Fruit fly (Drosophila melanogaster) whole organism, embryonic: ENCODE results near the gene Acat1.
A peak's percentile ranks its signal among the peaks of the same experiment; 100 is the strongest.

Source experiments
- Blimp-1 ChIP-seq: fragments of 200-800 bp; sonication (Bioruptor generic); optimal IDR thresholded peaks from 3 replicates; lab custom pipeline; 2018; ENCODE audit warnings: missing biosample characterization, missing genetic modification characterization, mild to moderate bottlenecking, moderate library complexity, missing genetic modification reagents
- CG10366 ChIP-seq: fragments of 200-800 bp; sonication (Bioruptor generic); IDR thresholded peaks from 2 replicates; pipeline ENCODE4 v1.3.6; 2022; ENCODE audit warnings: missing biosample characterization, missing genetic modification characterization
- CG10543 ChIP-seq: fragments of 200-800 bp; sonication (Bioruptor generic); optimal IDR thresholded peaks from 3 replicates; lab custom pipeline; 2017; ENCODE audit warnings: missing biosample characterization, mild to moderate bottlenecking, missing genetic modification characterization, moderate library complexity
- CG10959 ChIP-seq: fragments of 200-800 bp; sonication (Bioruptor generic); IDR thresholded peaks from 2 replicates; pipeline ENCODE4 v1.3.6; 2022; ENCODE audit warnings: missing biosample characterization, missing genetic modification characterization
- CG12071 ChIP-seq: fragments of 200-800 bp; sonication (Bioruptor generic); optimal IDR thresholded peaks from 3 replicates; lab custom pipeline; 2018; ENCODE audit warnings: missing biosample characterization, mild to moderate bottlenecking, missing genetic modification characterization
- CG12236 ChIP-seq: fragments of 200-800 bp; sonication (Bioruptor generic); optimal IDR thresholded peaks from 2 replicates; lab custom pipeline; 2016; ENCODE audit warnings: missing biosample characterization, missing genetic modification characterization
- CG12659 ChIP-seq: fragments of 200-800 bp; sonication (Bioruptor generic); optimal IDR thresholded peaks from 3 replicates; lab custom pipeline; 2017; ENCODE audit warnings: mild to moderate bottlenecking, missing biosample characterization, missing genetic modification reagents, missing genetic modification characterization
- CG13775 ChIP-seq: fragments of 200-800 bp; sonication (Bioruptor generic); optimal IDR thresholded peaks from 3 replicates; lab custom pipeline; 2017; ENCODE audit warnings: missing biosample characterization, mild to moderate bottlenecking, missing genetic modification characterization
- CG14667 ChIP-seq: fragments of 200-800 bp; sonication (Bioruptor generic); IDR thresholded peaks from 2 replicates; pipeline ENCODE4 v1.3.6; 2022; ENCODE audit warnings: missing biosample characterization, missing genetic modification characterization
- CG16863 ChIP-seq: fragments of 200-800 bp; sonication (Bioruptor generic); optimal IDR thresholded peaks from 3 replicates; lab custom pipeline; 2016; ENCODE audit warnings: missing biosample characterization, missing genetic modification characterization
- CG17328 ChIP-seq: fragments of 200-800 bp; sonication (Bioruptor generic); IDR thresholded peaks from 2 replicates; pipeline ENCODE4 v1.3.6; 2022; ENCODE audit warnings: missing biosample characterization, missing genetic modification characterization
- CG17359 ChIP-seq: fragments of 200-800 bp; sonication (Bioruptor generic); optimal IDR thresholded peaks from 3 replicates; lab custom pipeline; 2018; ENCODE audit warnings: missing biosample characterization, mild to moderate bottlenecking, missing genetic modification characterization, moderate library complexity
- CG17361 ChIP-seq: fragments of 200-800 bp; sonication (Bioruptor generic); IDR thresholded peaks from 3 replicates; pipeline ENCODE4 v1.3.6; 2022; ENCODE audit warnings: missing biosample characterization, missing genetic modification characterization
- CG2889 ChIP-seq: fragments of 200-800 bp; sonication (Bioruptor generic); IDR thresholded peaks from 3 replicates; pipeline ENCODE4 v1.3.6; 2022; ENCODE audit warnings: missing biosample characterization, missing genetic modification characterization
- CG30431 ChIP-seq: fragments of 200-800 bp; sonication (Bioruptor generic); optimal IDR thresholded peaks from 2 replicates; lab custom pipeline; 2017; ENCODE audit warnings: missing biosample characterization, missing genetic modification characterization
- CG3281 ChIP-seq: fragments of 200-800 bp; sonication (Bioruptor generic); optimal IDR thresholded peaks from 3 replicates; lab custom pipeline; 2017; ENCODE audit warnings: missing biosample characterization, mild to moderate bottlenecking, missing genetic modification characterization
- CG42726 ChIP-seq: fragments of 200-800 bp; sonication (Bioruptor generic); IDR thresholded peaks from 2 replicates; pipeline ENCODE4 v1.3.6; 2022; ENCODE audit warnings: missing biosample characterization, missing genetic modification characterization; ENCODE audit not compliant: partially characterized antibody
- CG4360 ChIP-seq: fragments of 200-800 bp; sonication (Bioruptor generic); IDR thresholded peaks from 2 replicates; pipeline ENCODE4 v1.3.6; 2022; ENCODE audit warnings: missing biosample characterization, missing genetic modification characterization
- CG43689 ChIP-seq: fragments of 200-800 bp; sonication (Bioruptor generic); IDR thresholded peaks from 2 replicates; pipeline ENCODE4 v1.3.6; 2022; ENCODE audit warnings: missing biosample characterization, missing genetic modification characterization
- CG4424 ChIP-seq: fragments of 200-800 bp; sonication (Bioruptor generic); optimal IDR thresholded peaks from 3 replicates; lab custom pipeline; 2016; ENCODE audit warnings: missing biosample characterization, missing genetic modification characterization
- CG4617 ChIP-seq: fragments of 200-800 bp; sonication (Bioruptor generic); optimal IDR thresholded peaks from 3 replicates; lab custom pipeline; 2016; ENCODE audit warnings: missing biosample characterization, missing genetic modification characterization, borderline replicate concordance
- CG7987 ChIP-seq: fragments of 200-800 bp; sonication (Bioruptor generic); optimal IDR thresholded peaks from 2 replicates; lab custom pipeline; 2018; ENCODE audit warnings: missing biosample characterization, mild to moderate bottlenecking, missing genetic modification characterization, moderate library complexity
- CG9609 ChIP-seq: fragments of 200-800 bp; sonication (Bioruptor generic); optimal IDR thresholded peaks from 3 replicates; lab custom pipeline; 2016; ENCODE audit warnings: missing biosample characterization, missing genetic modification characterization
- CG9932 ChIP-seq: fragments of 200-800 bp; sonication (Bioruptor generic); IDR thresholded peaks from 2 replicates; pipeline ENCODE4 v1.3.6; 2022; ENCODE audit warnings: missing biosample characterization, missing genetic modification characterization
- Dbx ChIP-seq: fragments of 200-800 bp; sonication (Bioruptor generic); IDR thresholded peaks from 3 replicates; pipeline ENCODE4 v1.3.6; 2022; ENCODE audit warnings: missing biosample characterization, missing genetic modification characterization
- ERR ChIP-seq: fragments of 200-800 bp; sonication (Bioruptor generic); optimal IDR thresholded peaks from 2 replicates; lab custom pipeline; 2016; ENCODE audit warnings: missing biosample characterization, missing genetic modification characterization
- Hr78 ChIP-seq, 2 experiments: fragments of 200-800 bp in 1 of 2; fragments of >200 bp in 1 of 2; sonication (Bioruptor generic) in 1 of 2; optimal IDR thresholded peaks; 2 replicates each; lab custom pipeline; 2017 to 2019; ENCODE audit warnings: missing biosample characterization in 2 of 2, missing genetic modification characterization in 2 of 2, mild to moderate bottlenecking in 1 of 2, moderate library complexity in 1 of 2
- Lhr ChIP-seq: fragments of 200-800 bp; sonication (Bioruptor generic); optimal IDR thresholded peaks from 3 replicates; lab custom pipeline; 2017; ENCODE audit warnings: mild to moderate bottlenecking, missing biosample characterization, missing genetic modification reagents, missing genetic modification characterization
- Nf-YC ChIP-seq: fragments of 200-800 bp; optimal IDR thresholded peaks from 3 replicates; lab custom pipeline; 2019; ENCODE audit warnings: missing biosample characterization, mild to moderate bottlenecking, missing genetic modification characterization, moderate library complexity
- Optix ChIP-seq: fragments of 200-800 bp; sonication (Bioruptor generic); IDR thresholded peaks from 3 replicates; pipeline ENCODE4 v1.3.6; 2022; ENCODE audit warnings: missing biosample characterization, missing genetic modification characterization
- Sry-δ ChIP-seq: fragments of 200-800 bp; sonication (Bioruptor generic); optimal IDR thresholded peaks from 2 replicates; lab custom pipeline; 2016; ENCODE audit warnings: missing biosample characterization, missing genetic modification characterization
- bab2 ChIP-seq: fragments of 200-800 bp; sonication (Bioruptor generic); optimal IDR thresholded peaks from 2 replicates; lab custom pipeline; 2016; ENCODE audit warnings: missing biosample characterization, missing genetic modification characterization
- br ChIP-seq: fragments of >200 bp; optimal IDR thresholded peaks from 2 replicates; lab custom pipeline; 2017
- btn ChIP-seq: fragments of 200-800 bp; sonication (Bioruptor generic); optimal IDR thresholded peaks from 2 replicates; lab custom pipeline; 2016; ENCODE audit warnings: missing biosample characterization, missing genetic modification characterization
- cad ChIP-seq: fragments of >200 bp; optimal IDR thresholded peaks from 2 replicates; lab custom pipeline; 2017; ENCODE audit warnings: missing biosample characterization, missing genetic modification characterization
- chm ChIP-seq: fragments of 200-800 bp; sonication (Bioruptor generic); IDR thresholded peaks from 2 replicates; pipeline ENCODE4 v1.3.6; 2022; ENCODE audit warnings: missing biosample characterization, missing genetic modification characterization
- corto ChIP-seq: fragments of 200-800 bp; sonication (Bioruptor generic); optimal IDR thresholded peaks from 2 replicates; lab custom pipeline; 2016; ENCODE audit warnings: missing biosample characterization, mild to moderate bottlenecking, missing genetic modification characterization, moderate library complexity
- dmrt11E ChIP-seq: fragments of 200-800 bp; sonication (Bioruptor generic); optimal IDR thresholded peaks from 3 replicates; lab custom pipeline; 2018; ENCODE audit warnings: missing biosample characterization, mild to moderate bottlenecking, missing genetic modification characterization, moderate library complexity
- ems ChIP-seq: fragments of 200-800 bp; sonication (Bioruptor generic); optimal IDR thresholded peaks from 3 replicates; lab custom pipeline; 2016; ENCODE audit warnings: missing biosample characterization, missing genetic modification characterization
- eyg ChIP-seq: fragments of 200-800 bp; sonication (Bioruptor generic); optimal IDR thresholded peaks from 3 replicates; lab custom pipeline; 2016; ENCODE audit warnings: missing biosample characterization, missing genetic modification characterization
- ftz-f1 ChIP-seq: fragments of 200-800 bp; sonication (Bioruptor generic); optimal IDR thresholded peaks from 2 replicates; lab custom pipeline; 2016; ENCODE audit warnings: missing biosample characterization, missing genetic modification characterization
- gcm2 ChIP-seq: fragments of 200-800 bp; sonication (Bioruptor generic); optimal IDR thresholded peaks from 2 replicates; lab custom pipeline; 2016; ENCODE audit warnings: missing biosample characterization, missing genetic modification characterization
- gfzf ChIP-seq: fragments of 200-800 bp; sonication (Bioruptor generic); optimal IDR thresholded peaks from 2 replicates; lab custom pipeline; 2016; ENCODE audit warnings: missing biosample characterization, mild to moderate bottlenecking, missing genetic modification characterization, moderate library complexity
- ind ChIP-seq: fragments of 200-800 bp; sonication (Bioruptor generic); optimal IDR thresholded peaks from 3 replicates; lab custom pipeline; 2016; ENCODE audit warnings: missing biosample characterization, missing genetic modification characterization
- jigr1 ChIP-seq: fragments of 200-800 bp; sonication (Bioruptor generic); IDR thresholded peaks from 3 replicates; pipeline ENCODE4 v1.3.6; 2022; ENCODE audit warnings: missing biosample characterization, missing genetic modification characterization
- lilli ChIP-seq: fragments of 200-800 bp; sonication (Bioruptor generic); optimal IDR thresholded peaks from 3 replicates; lab custom pipeline; 2016; ENCODE audit warnings: missing biosample characterization, missing genetic modification characterization
- pnt ChIP-seq: fragments of 200-800 bp; sonication (Bioruptor generic); optimal IDR thresholded peaks from 3 replicates; lab custom pipeline; 2016; ENCODE audit warnings: missing biosample characterization, missing genetic modification characterization
- sd ChIP-seq: fragments of 200-800 bp; sonication (Bioruptor generic); optimal IDR thresholded peaks from 3 replicates; lab custom pipeline; 2018; ENCODE audit warnings: missing biosample characterization, mild to moderate bottlenecking, missing genetic modification characterization, moderate library complexity
- tap ChIP-seq: fragments of 200-800 bp; optimal IDR thresholded peaks from 3 replicates; lab custom pipeline; 2019; ENCODE audit warnings: missing biosample characterization, mild to moderate bottlenecking, missing genetic modification characterization, moderate library complexity
- tll ChIP-seq, 2 experiments: fragments of 200-800 bp in 1 of 2; fragments of >200 bp in 1 of 2; sonication (Bioruptor generic) in 1 of 2; optimal IDR thresholded peaks; 2 replicates each; lab custom pipeline; 2017 to 2019; ENCODE audit warnings: missing biosample characterization in 2 of 2, missing genetic modification characterization in 2 of 2, mild to moderate bottlenecking in 1 of 2, moderate library complexity in 1 of 2

Acat1 gene

dm6 chrX:7893411-7894122 lies 5.0 kb upstream of the Acat1 start, which contains the start of the genes CG45089, ND-MNLL and p115 (continued):
- TF ChIP-seq CG16863, result no peak
- peak; percentile 13 for TF ChIP-seq sd (tag; lab: Kevin White, UChicago)
- TF ChIP-seq chm, result no peak
- TF ChIP-seq CG4360 (GFP tag; lab: Robert Waterston, UW), result no peak
- TF ChIP-seq CG30431 (GFP tag; lab: Kevin White, UChicago), result no peak
- TF ChIP-seq pnt (GFP tag; lab: Kevin White, UChicago), result no peak
- peak; percentile 62 for TF ChIP-seq Nf-YC (tag; lab: Kevin White, UChicago)
- TF ChIP-seq br, result no peak
- peak; percentile 64 for TF ChIP-seq ind
- TF ChIP-seq Dbx (GFP tag; lab: Robert Waterston, UW), result peak; percentile 74; the same call in 2 of the 3 replicates
- TF ChIP-seq Blimp-1 (GFP tag; lab: Kevin White, UChicago), result peak; percentile 45
- peak; percentile 68 for TF ChIP-seq CG12659 (GFP tag; lab: Kevin White, UChicago)
- TF ChIP-seq CG12236 (GFP tag; lab: Kevin White, UChicago), result no peak
- TF ChIP-seq cad (GFP tag; lab: Kevin White, UChicago), result no peak
- TF ChIP-seq corto (GFP tag; lab: Kevin White, UChicago), result peak; percentile 43
- peak; percentile 46 for TF ChIP-seq CG10366
- peak; percentile 24 for TF ChIP-seq bab2
- peak; percentile 84 for TF ChIP-seq CG9932
- TF ChIP-seq Lhr (GFP tag; lab: Kevin White, UChicago), result no peak
- no peak for TF ChIP-seq tll (GFP tag; optimal IDR thresholded peaks at IDR 0.05; lab: Kevin White, UChicago)
- no peak for TF ChIP-seq gcm2
- peak; percentile 50 for TF ChIP-seq CG10543 (GFP tag; lab: Kevin White, UChicago)
- peak; percentile 39 for TF ChIP-seq tap (tag; lab: Kevin White, UChicago)
- no peak for TF ChIP-seq ERR (GFP tag; lab: Kevin White, UChicago)
- peak; percentile 81 for TF ChIP-seq lilli (GFP tag; lab: Kevin White, UChicago)
- TF ChIP-seq CG14667, result peak; percentile 25; the same call in 1 of the 2 replicates
- no peak for TF ChIP-seq Hr78 (GFP tag; optimal IDR thresholded peaks at IDR 0.05; lab: Kevin White, UChicago)
- TF ChIP-seq gfzf, result peak; percentile 12
- no peak; the same call in 2 of the 3 replicates for TF ChIP-seq jigr1 (GFP tag; lab: Robert Waterston, UW)
- peak; percentile 56 for TF ChIP-seq dmrt11E (tag; lab: Kevin White, UChicago)
- TF ChIP-seq Sry-δ (GFP tag; lab: Kevin White, UChicago), result peak; percentile 78
- no peak for TF ChIP-seq CG43689 (GFP tag; lab: Robert Waterston, UW)
- peak; percentile 61 for TF ChIP-seq CG17361 (GFP tag; lab: Robert Waterston, UW)
- TF ChIP-seq Optix, result 0 out of 3 replicates have a peak, but pooled peaks have one; percentile 18
- peak; percentile 53 for TF ChIP-seq CG3281
- no peak for TF ChIP-seq CG2889
- TF ChIP-seq CG7987 (GFP tag; lab: Kevin White, UChicago), result no peak
- TF ChIP-seq CG12071 (GFP tag; lab: Kevin White, UChicago), result no peak
- 0 out of 2 replicates have a peak, but pooled peaks have one; percentile 42 for TF ChIP-seq CG17328 (GFP tag; lab: Robert Waterston, UW)
- TF ChIP-seq eyg (GFP tag; lab: Kevin White, UChicago), result no peak
- TF ChIP-seq CG4424 (GFP tag; lab: Kevin White, UChicago), result peak; percentile 62
- TF ChIP-seq CG9609 (GFP tag; lab: Kevin White, UChicago), result peak; percentile 7
- TF ChIP-seq ftz-f1 (GFP tag; lab: Kevin White, UChicago), result no peak
- peak; percentile 56 for TF ChIP-seq CG4617 (GFP tag; lab: Kevin White, UChicago)
- TF ChIP-seq btn (GFP tag; lab: Kevin White, UChicago), result no peak
- peak; percentile 10 for TF ChIP-seq ems (GFP tag; lab: Kevin White, UChicago)
- peak; percentile 65 for TF ChIP-seq CG13775 (GFP tag; lab: Kevin White, UChicago)
- peak; percentile 66 for TF ChIP-seq CG17359 (tag; lab: Kevin White, UChicago)
- TF ChIP-seq CG10959 (GFP tag; lab: Robert Waterston, UW), result no peak
- no peak for TF ChIP-seq CG42726 (GFP tag; lab: Robert Waterston, UW)
